In the genomic region with DNA sequence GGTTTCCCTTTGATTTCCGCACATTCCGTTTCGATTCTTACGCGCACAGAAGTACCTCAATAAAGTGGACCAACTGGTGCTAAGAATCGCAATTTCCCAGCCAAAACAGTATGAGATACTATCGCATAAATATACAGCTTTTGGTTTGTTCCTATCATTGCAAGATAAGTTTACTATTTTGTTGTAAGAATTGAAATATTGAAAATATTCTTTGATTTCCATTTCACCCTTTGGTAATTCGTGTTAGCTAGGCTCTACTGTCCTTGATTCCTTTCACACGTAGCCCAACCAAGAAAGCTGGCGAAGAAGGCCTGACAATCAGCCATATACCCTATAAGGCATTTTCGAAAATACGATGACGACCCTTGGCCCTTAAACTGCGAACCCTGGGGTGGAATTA, we compare ENCODE assay signal across 1 fruit fly cellular context.
A peak's percentile ranks its signal among the peaks of the same experiment; 100 is the strongest.
TF ChIP-seq lines count a peak whose summit lies in the region.

No protein-coding gene starts in this region.

TF ChIP-seq in whole organism, embryonic, 481 proteins besides CTCF, POLR2A, EP300 and RAD21 (continued from another document and continues in another):
- TF ChIP-seq CG17912 (GFP tag; optimal IDR thresholded peaks at IDR 0.05; lab: Kevin White, UChicago) (no peak), Lhr (GFP tag; optimal IDR thresholded peaks at IDR 0.05; lab: Kevin White, UChicago) (no peak), CG12299 (tag; optimal IDR thresholded peaks at IDR 0.05; lab: Kevin White, UChicago) (no peak), ATbp (GFP tag; optimal IDR thresholded peaks at IDR 0.05; lab: Kevin White, UChicago) (peak; percentile 23), CG1602 (GFP tag; optimal IDR thresholded peaks at IDR 0.05; lab: Kevin White, UChicago) (no peak), nau (GFP tag; optimal IDR thresholded peaks at IDR 0.05; lab: Kevin White, UChicago) (peak; percentile 27), CG6689 (GFP tag; IDR thresholded peaks at IDR 0.05; lab: Robert Waterston, UW) (peak; percentile 37; the same call in 1 of the 2 replicates), CG32532 (GFP tag; IDR thresholded peaks at IDR 0.05; lab: Robert Waterston, UW) (peak; percentile 19; the same call in 1 of the 2 replicates), CG2116 (GFP tag; optimal IDR thresholded peaks at IDR 0.05; lab: Kevin White, UChicago) (no peak), sqz (GFP tag; optimal IDR thresholded peaks at IDR 0.05; lab: Kevin White, UChicago) (no peak), abd-A (tag; optimal IDR thresholded peaks at IDR 0.05; lab: Kevin White, UChicago) (peak; percentile 11), pan (optimal IDR thresholded peaks at IDR 0.05; lab: Kevin White, UChicago) (no peak), pan (GFP tag; optimal IDR thresholded peaks at IDR 0.05 in 1 of 2, IDR thresholded peaks at IDR 0.05 in 1 of 2) (peak in 1 of 2 experiments; percentile 48), CG10462 (GFP tag; optimal IDR thresholded peaks at IDR 0.05; lab: Kevin White, UChicago) (no peak), amos (GFP tag; IDR thresholded peaks at IDR 0.05; lab: Robert Waterston, UW; ENCODE audit: partially characterized antibody) (no peak), wor (GFP tag; IDR thresholded peaks at IDR 0.05; lab: Robert Waterston, UW) (no peak), CG9932 (GFP tag; IDR thresholded peaks at IDR 0.05; lab: Robert Waterston, UW) (peak; percentile 36; the same call in 1 of the 2 replicates), sens (GFP tag; lab: Kevin White, UChicago) (peak; percentile 93), CG3838 (GFP tag; optimal IDR thresholded peaks at IDR 0.05; lab: Kevin White, UChicago) (no peak), so (GFP tag; IDR thresholded peaks at IDR 0.05; lab: Robert Waterston, UW) (no peak), Antp (GFP tag; optimal IDR thresholded peaks at IDR 0.05; lab: Kevin White, UChicago) (peak; percentile 57), CG8765 (GFP tag; IDR thresholded peaks at IDR 0.05; lab: Robert Waterston, UW) (no peak), D (optimal IDR thresholded peaks at IDR 0.05; lab: Kevin White, UChicago) (no peak), D (GFP tag; optimal IDR thresholded peaks at IDR 0.05; lab: Kevin White, UChicago) (peak; percentile 21), ara (GFP tag; IDR thresholded peaks at IDR 0.05; lab: Robert Waterston, UW) (0 out of 2 replicates have a peak, but pooled peaks have one; percentile 35), CG6254 (GFP tag; optimal IDR thresholded peaks at IDR 0.05; lab: Kevin White, UChicago) (no peak), slbo (GFP tag; IDR thresholded peaks at IDR 0.05; lab: Robert Waterston, UW) (peak; percentile 53), ERR (GFP tag; optimal IDR thresholded peaks at IDR 0.05; lab: Kevin White, UChicago) (no peak), toy (GFP tag; IDR thresholded peaks at IDR 0.05; lab: Robert Waterston, UW) (no peak), NC2α (GFP tag; optimal IDR thresholded peaks at IDR 0.05; lab: Kevin White, UChicago) (no peak), CG11723 (GFP tag; optimal IDR thresholded peaks at IDR 0.05; lab: Kevin White, UChicago) (no peak), CG15073 (GFP tag; optimal IDR thresholded peaks at IDR 0.05; lab: Kevin White, UChicago) (no peak), CG10654 (GFP tag; optimal IDR thresholded peaks at IDR 0.05; lab: Kevin White, UChicago) (no peak), Med (GFP tag; lab: Kevin White, UChicago) (peak; percentile 87), Rfx (GFP tag; IDR thresholded peaks at IDR 0.05; lab: Robert Waterston, UW) (peak; percentile 47; the same call in 1 of the 2 replicates), CG2889 (GFP tag; IDR thresholded peaks at IDR 0.05; lab: Robert Waterston, UW) (no peak), sr (GFP tag; IDR thresholded peaks at IDR 0.05; lab: Robert Waterston, UW) (no peak), CG17385 (GFP tag; optimal IDR thresholded peaks at IDR 0.05; lab: Kevin White, UChicago) (peak; percentile 37), Mrtf (GFP tag; IDR thresholded peaks at IDR 0.05; lab: Robert Waterston, UW) (no peak), CG9817 (tag; optimal IDR thresholded peaks at IDR 0.05; lab: Kevin White, UChicago) (peak; percentile 21), CG9876 (GFP tag; optimal IDR thresholded peaks at IDR 0.05; lab: Kevin White, UChicago) (no peak), Mad (GFP tag; optimal IDR thresholded peaks at IDR 0.05; lab: Kevin White, UChicago) (no peak), CG17802 (tag; optimal IDR thresholded peaks at IDR 0.05; lab: Kevin White, UChicago) (no peak), ro (GFP tag; IDR thresholded peaks at IDR 0.05; lab: Robert Waterston, UW) (no peak), CG7556 (GFP tag; optimal IDR thresholded peaks at IDR 0.05; lab: Kevin White, UChicago) (peak; percentile 56), CG7372 (GFP tag; IDR thresholded peaks at IDR 0.05; lab: Robert Waterston, UW) (no peak), CG9797 (GFP tag; optimal IDR thresholded peaks at IDR 0.05; lab: Kevin White, UChicago) (no peak), kni (GFP tag; optimal IDR thresholded peaks at IDR 0.05; lab: Kevin White, UChicago) (peak; percentile 33), grau (tag; optimal IDR thresholded peaks at IDR 0.05; lab: Kevin White, UChicago) (peak; percentile 98), H2.0 (GFP tag; IDR thresholded peaks at IDR 0.05; lab: Robert Waterston, UW) (no peak), fru (optimal IDR thresholded peaks at IDR 0.05; lab: Kevin White, UChicago) (no peak), CG17568 (GFP tag; optimal IDR thresholded peaks at IDR 0.05; lab: Kevin White, UChicago) (no peak), CG8290 (GFP tag; optimal IDR thresholded peaks at IDR 0.05; lab: Kevin White, UChicago) (no peak), CG8290 (tag; optimal IDR thresholded peaks at IDR 0.05; lab: Kevin White, UChicago) (peak in 1 of 2 experiments; percentile 58), az2 (GFP tag; optimal IDR thresholded peaks at IDR 0.05; lab: Kevin White, UChicago) (peak; percentile 16), grn (GFP tag; optimal IDR thresholded peaks at IDR 0.05; lab: Kevin White, UChicago) (no peak), CG7357 (GFP tag; IDR thresholded peaks at IDR 0.05; lab: Robert Waterston, UW) (no peak), Bdp1 (GFP tag; optimal IDR thresholded peaks at IDR 0.05; lab: Kevin White, UChicago) (no peak), chn (GFP tag; optimal IDR thresholded peaks at IDR 0.05; lab: Kevin White, UChicago) (peak; percentile 25), CG8388 (GFP tag; optimal IDR thresholded peaks at IDR 0.05; lab: Kevin White, UChicago) (peak; percentile 43), gfzf (GFP tag; optimal IDR thresholded peaks at IDR 0.05; lab: Kevin White, UChicago) (no peak), Dek (tag; optimal IDR thresholded peaks at IDR 0.05; lab: Kevin White, UChicago) (no peak), Nf-YB (GFP tag; optimal IDR thresholded peaks at IDR 0.05; lab: Kevin White, UChicago) (no peak), gcm2 (GFP tag; optimal IDR thresholded peaks at IDR 0.05; lab: Kevin White, UChicago) (no peak), CG18764 (GFP tag; optimal IDR thresholded peaks at IDR 0.05; lab: Kevin White, UChicago) (no peak), dati (GFP tag; IDR thresholded peaks at IDR 0.05; lab: Robert Waterston, UW) (no peak), CG4820 (GFP tag; optimal IDR thresholded peaks at IDR 0.05; lab: Kevin White, UChicago) (peak; percentile 46), lola (GFP tag; optimal IDR thresholded peaks at IDR 0.05; lab: Kevin White, UChicago) (peak in 1 of 3 experiments; percentile 40), al (GFP tag; IDR thresholded peaks at IDR 0.05; lab: Robert Waterston, UW) (no peak), CG2129 (GFP tag; IDR thresholded peaks at IDR 0.05; lab: Robert Waterston, UW; ENCODE audit: partially characterized antibody) (no peak), cas (GFP tag; IDR thresholded peaks at IDR 0.05; lab: Robert Waterston, UW) (no peak), Pdp1 (GFP tag; optimal IDR thresholded peaks at IDR 0.05; lab: Kevin White, UChicago) (peak in 1 of 2 experiments; percentile 43), CG10959 (GFP tag; IDR thresholded peaks at IDR 0.05; lab: Robert Waterston, UW) (no peak; the same call in 1 of the 2 replicates), repo (GFP tag; optimal IDR thresholded peaks at IDR 0.05; lab: Kevin White, UChicago) (no peak), jigr1 (GFP tag; IDR thresholded peaks at IDR 0.05; lab: Robert Waterston, UW) (no peak), ham (GFP tag; IDR thresholded peaks at IDR 0.05; lab: Robert Waterston, UW) (no peak), her (GFP tag; optimal IDR thresholded peaks at IDR 0.05; lab: Kevin White, UChicago) (no peak), bigmax (GFP tag; optimal IDR thresholded peaks at IDR 0.05; lab: Kevin White, UChicago) (no peak), Hmx (GFP tag; optimal IDR thresholded peaks at IDR 0.05; lab: Kevin White, UChicago) (no peak), Awh (GFP tag; IDR thresholded peaks at IDR 0.05; lab: Robert Waterston, UW) (no peak), CG7963 (GFP tag; IDR thresholded peaks at IDR 0.05; lab: Robert Waterston, UW; ENCODE audit: partially characterized antibody) (no peak), p53 (GFP tag; optimal IDR thresholded peaks at IDR 0.05; lab: Kevin White, UChicago) (no peak), Chrac-16 (GFP tag; optimal IDR thresholded peaks at IDR 0.05; lab: Kevin White, UChicago) (peak; percentile 36), zfh1 (GFP tag; IDR thresholded peaks at IDR 0.05; lab: Robert Waterston, UW) (peak; percentile 59; the same call in 1 of the 3 replicates), CG11504 (tag; optimal IDR thresholded peaks at IDR 0.05; lab: Kevin White, UChicago) (peak; percentile 68), CG17829 (tag; optimal IDR thresholded peaks at IDR 0.05; lab: Kevin White, UChicago) (peak; percentile 52), CG7839 (tag; optimal IDR thresholded peaks at IDR 0.05; lab: Kevin White, UChicago) (peak; percentile 68), ase (GFP tag; IDR thresholded peaks at IDR 0.05; lab: Robert Waterston, UW) (no peak), emc (GFP tag; optimal IDR thresholded peaks at IDR 0.05; lab: Kevin White, UChicago) (no peak), CG31441 (GFP tag; IDR thresholded peaks at IDR 0.05; lab: Robert Waterston, UW) (peak; percentile 52; the same call in 1 of the 2 replicates), CG12744 (GFP tag; optimal IDR thresholded peaks at IDR 0.05; lab: Kevin White, UChicago) (no peak), Xrp1 (GFP tag; IDR thresholded peaks at IDR 0.05; lab: Robert Waterston, UW) (peak; percentile 60; the same call in 1 of the 2 replicates), MBD-R2 (GFP tag; IDR thresholded peaks at IDR 0.05; lab: Robert Waterston, UW) (no peak), Gug (GFP tag; IDR thresholded peaks at IDR 0.05; lab: Robert Waterston, UW) (peak; percentile 33; the same call in 1 of the 4 replicates), nerfin-2 (GFP tag; IDR thresholded peaks at IDR 0.05; lab: Robert Waterston, UW; ENCODE audit: partially characterized antibody) (no peak), fd3F (GFP tag; optimal IDR thresholded peaks at IDR 0.05; lab: Kevin White, UChicago) (no peak), CG15601 (tag; optimal IDR thresholded peaks at IDR 0.05; lab: Kevin White, UChicago) (peak; percentile 54), row (GFP tag; IDR thresholded peaks at IDR 0.05; lab: Robert Waterston, UW) (peak; percentile 83), dmrt99B (tag; optimal IDR thresholded peaks at IDR 0.05; lab: Kevin White, UChicago) (peak; percentile 65), schlank (tag; optimal IDR thresholded peaks at IDR 0.05; lab: Kevin White, UChicago) (no peak), gsb-n (tag; optimal IDR thresholded peaks at IDR 0.05; lab: Kevin White, UChicago) (peak; percentile 54), sens-2 (GFP tag; IDR thresholded peaks at IDR 0.05; lab: Robert Waterston, UW) (no peak), fd96Cb (tag; optimal IDR thresholded peaks at IDR 0.05; lab: Kevin White, UChicago) (peak; percentile 51), CG18011 (GFP tag; optimal IDR thresholded peaks at IDR 0.05; lab: Kevin White, UChicago) (no peak), CG13296 (GFP tag; optimal IDR thresholded peaks at IDR 0.05; lab: Kevin White, UChicago) (peak; percentile 3), eve (GFP tag; optimal IDR thresholded peaks at IDR 0.05; lab: Kevin White, UChicago) (peak in 1 of 2 experiments; percentile 82), tup (GFP tag; optimal IDR thresholded peaks at IDR 0.05; lab: Kevin White, UChicago) (no peak), tap (tag; optimal IDR thresholded peaks at IDR 0.05; lab: Kevin White, UChicago) (peak; percentile 19), CG17612 (GFP tag; IDR thresholded peaks at IDR 0.05; lab: Robert Waterston, UW) (no peak), ken (GFP tag; IDR thresholded peaks at IDR 0.05; lab: Robert Waterston, UW) (0 out of 3 replicates have a peak, but pooled peaks have one; percentile 42), vfl (GFP tag; optimal IDR thresholded peaks at IDR 0.05; lab: Kevin White, UChicago) (no peak), Optix (GFP tag; IDR thresholded peaks at IDR 0.05; lab: Robert Waterston, UW) (0 out of 3 replicates have a peak, but pooled peaks have one; percentile 35), Stat92E (GFP tag; optimal IDR thresholded peaks at IDR 0.05; lab: Kevin White, UChicago) (no peak), tll (GFP tag; optimal IDR thresholded peaks at IDR 0.05; lab: Kevin White, UChicago) (no peak), CG1603 (tag; optimal IDR thresholded peaks at IDR 0.05; lab: Kevin White, UChicago) (peak; percentile 66), tna (GFP tag; IDR thresholded peaks at IDR 0.05; lab: Robert Waterston, UW; ENCODE audit: partially characterized antibody) (no peak), CG4707 (GFP tag; optimal IDR thresholded peaks at IDR 0.05; lab: Kevin White, UChicago) (no peak), ranshi (GFP tag; IDR thresholded peaks at IDR 0.05; lab: Robert Waterston, UW) (peak; percentile 45; the same call in 1 of the 2 replicates), Atf3 (GFP tag; optimal IDR thresholded peaks at IDR 0.05; lab: Kevin White, UChicago) (no peak), CG18619 (GFP tag; optimal IDR thresholded peaks at IDR 0.05; lab: Kevin White, UChicago) (peak; percentile 8), CG10267 (tag; optimal IDR thresholded peaks at IDR 0.05; lab: Kevin White, UChicago) (peak; percentile 38), Drgx (GFP tag; IDR thresholded peaks at IDR 0.05; lab: Robert Waterston, UW) (no peak), HLH4C (GFP tag; IDR thresholded peaks at IDR 0.05; lab: Robert Waterston, UW; ENCODE audit: partially characterized antibody) (no peak), nerfin-1 (tag; optimal IDR thresholded peaks at IDR 0.05; lab: Kevin White, UChicago) (peak; percentile 69), CG5953 (GFP tag; IDR thresholded peaks at IDR 0.05; lab: Robert Waterston, UW) (no peak), CG15011 (GFP tag; optimal IDR thresholded peaks at IDR 0.05; lab: Kevin White, UChicago) (no peak), CG3281 (GFP tag; optimal IDR thresholded peaks at IDR 0.05; lab: Kevin White, UChicago) (peak; percentile 36), Bteb2 (GFP tag; optimal IDR thresholded peaks at IDR 0.05; lab: Kevin White, UChicago) (no peak), vvl (GFP tag; IDR thresholded peaks at IDR 0.05; lab: Robert Waterston, UW) (no peak; the same call in 1 of the 2 replicates)
